Worm (Caenorhabditis elegans) whole organism, L3 larva: ENCODE data around the gene let-711.

Experiments
- R02D3.7 ChIP-seq: fragments of 150-350 bp; optimal IDR thresholded peaks from 2 replicates; lab custom pipeline; 2014; ENCODE audit warnings: missing biosample characterization, missing genetic modification characterization
- ama-1 ChIP-seq: fragments of 150-350 bp; optimal IDR thresholded peaks from 2 replicates; lab custom pipeline; 2018
- egl-27 ChIP-seq: sonication (generic microtip); optimal IDR thresholded peaks from 4 replicates; lab custom pipeline; 2017; ENCODE audit warnings: missing biosample characterization, missing genetic modification reagents, missing genetic modification characterization
- elt-1 ChIP-seq: fragments of 150-350 bp; optimal IDR thresholded peaks from 2 replicates; lab custom pipeline; 2014; ENCODE audit warnings: missing biosample characterization, missing genetic modification characterization
- elt-3 ChIP-seq, 3 experiments: fragments of 150-350 bp in 1 of 3; sonication (generic microtip) in 2 of 3; optimal IDR thresholded peaks; 2 replicates in 2 of 3; 4 replicates in 1 of 3; lab custom pipeline; 2014 to 2017; ENCODE audit warnings: missing biosample characterization in 3 of 3, missing genetic modification characterization in 3 of 3
- eor-1 ChIP-seq, 2 experiments: fragments of 150-350 bp; optimal IDR thresholded peaks; 2 replicates each; lab custom pipeline; 2014 to 2018; ENCODE audit warnings: missing biosample characterization in 2 of 2, missing genetic modification characterization in 2 of 2
- nhr-12 ChIP-seq: fragments of 150-350 bp; optimal IDR thresholded peaks from 2 replicates; lab custom pipeline; 2014; ENCODE audit warnings: missing biosample characterization, missing genetic modification characterization
- pha-4 ChIP-seq: fragments of 150-350 bp; optimal IDR thresholded peaks from 2 replicates; lab custom pipeline; 2014; ENCODE audit warnings: missing biosample characterization, missing genetic modification reagents, missing genetic modification characterization
- skn-1 ChIP-seq: fragments of 150-350 bp; optimal IDR thresholded peaks from 2 replicates; lab custom pipeline; 2014; ENCODE audit warnings: missing biosample characterization, missing genetic modification characterization

- TF ChIP-seq ama-1 (lab: Kevin White, UChicago) (no peak), elt-1 (tag; lab: Kevin White, UChicago) (no peak), nhr-12 (tag; lab: Kevin White, UChicago) (no peak), pha-4 (no peak), egl-27 (tag; lab: Kevin White, UChicago) (no peak), elt-3 (tag; optimal IDR thresholded peaks at IDR 0.05; lab: Kevin White, UChicago) (no peak), R02D3.7 (tag; lab: Kevin White, UChicago) (no peak), skn-1 (tag; lab: Kevin White, UChicago) (no peak), eor-1 (tag; optimal IDR thresholded peaks at IDR 0.05; lab: Kevin White, UChicago) (no peak)
Observed at ce11 chrIII:6912381-6912780, 34.1 kb upstream of the let-711 start, which contains the start of gene pdf-1.
